Worm (Caenorhabditis elegans): ENCODE data around the gene nhr-20.

DNA sequence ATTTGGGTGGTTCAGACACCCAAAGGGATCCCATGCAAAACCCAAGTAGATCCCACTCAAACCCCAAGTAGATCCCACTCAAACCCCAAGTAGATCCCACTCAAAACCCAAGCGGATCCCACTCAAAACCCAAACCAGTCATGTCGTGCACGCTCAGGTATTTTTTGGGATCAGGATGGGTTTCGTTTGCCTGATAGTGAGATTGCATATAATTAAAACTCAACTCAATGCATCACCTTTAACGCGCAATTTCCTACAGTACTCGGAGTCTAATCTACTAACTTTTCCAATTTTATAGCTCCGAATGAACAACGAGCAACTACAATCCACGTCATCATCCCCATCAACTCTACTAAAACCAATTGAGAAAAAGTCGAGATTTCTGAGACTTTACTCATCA, 23.8 kb downstream of the nhr-20 start, which contains the start of gene phlp-2:
- TF ChIP-seq hlh-13 (GFP tag; optimal IDR thresholded peaks at IDR 0.05) (no peak), unc-42 (tag; optimal IDR thresholded peaks at IDR 0.05) (no peak), zip-5 (tag; optimal IDR thresholded peaks at IDR 0.05) (no peak), madf-2 (tag; optimal IDR thresholded peaks at IDR 0.05) (no peak), ceh-30 (tag; optimal IDR thresholded peaks at IDR 0.05) (no peak), nhr-232 (tag; optimal IDR thresholded peaks at IDR 0.05) (no peak), nfya-1 (tag; optimal IDR thresholded peaks at IDR 0.05) (no peak), unc-86 (tag; optimal IDR thresholded peaks at IDR 0.05) (no peak), pha-4 (tag; optimal IDR thresholded peaks at IDR 0.05) (no peak)

All from whole organism, late embryonic.